Worm (Caenorhabditis elegans) whole organism, young adult: ENCODE data around the gene D1025.1.

Experiments used
- F23B12.7 ChIP-seq: sonication (generic microtip); optimal IDR thresholded peaks from 2 replicates; lab custom pipeline; 2017; ENCODE audit warnings: missing genetic modification characterization, mild to moderate bottlenecking, missing compliant biosample characterization, antibody characterized with exemption, moderate library complexity; ENCODE audit not compliant: insufficient read depth
- F37B4.10 ChIP-seq: fragments of 200-800 bp; sonication (Bioruptor generic); IDR thresholded peaks from 2 replicates; pipeline ENCODE4 v1.3.6; 2022; ENCODE audit warnings: missing genetic modification characterization, missing compliant biosample characterization
- F49E8.2 ChIP-seq: sonication (generic microtip); optimal IDR thresholded peaks from 3 replicates; lab custom pipeline; 2017; ENCODE audit warnings: missing genetic modification characterization, mild to moderate bottlenecking, missing compliant biosample characterization, antibody characterized with exemption, moderate library complexity; ENCODE audit not compliant: insufficient read depth
- K11D2.4 ChIP-seq: fragments of 200-800 bp; sonication (Bioruptor generic); IDR thresholded peaks from 2 replicates; pipeline ENCODE4 v1.3.6; 2022; ENCODE audit warnings: missing genetic modification reagents, missing genetic modification characterization, missing compliant biosample characterization
- T07F8.4 ChIP-seq: sonication (generic microtip); optimal IDR thresholded peaks from 2 replicates; lab custom pipeline; 2016; ENCODE audit warnings: mild to moderate bottlenecking, missing genetic modification characterization, moderate library complexity, missing compliant biosample characterization
- Y53F4B.3 ChIP-seq: fragments of 200-800 bp; sonication (Bioruptor generic); IDR thresholded peaks from 2 replicates; pipeline ENCODE4 v1.3.6; 2022; ENCODE audit warnings: missing genetic modification reagents, missing genetic modification characterization, missing compliant biosample characterization
- atf-7 ChIP-seq: sonication (generic microtip); optimal IDR thresholded peaks from 2 replicates; lab custom pipeline; 2017; ENCODE audit warnings: mild to moderate bottlenecking, missing genetic modification characterization, missing compliant biosample characterization
- attf-3 ChIP-seq: fragments of 200-800 bp; sonication (Bioruptor generic); conservative IDR thresholded peaks from 2 replicates; pipeline ENCODE4 v1.3.6; 2022; ENCODE audit warnings: missing genetic modification reagents, missing genetic modification characterization, missing compliant biosample characterization
- bed-1 ChIP-seq: fragments of 200-800 bp; sonication (Bioruptor generic); IDR thresholded peaks from 2 replicates; pipeline ENCODE4 v1.3.6; 2022; ENCODE audit warnings: missing genetic modification reagents, missing genetic modification characterization, missing compliant biosample characterization
- bed-2 ChIP-seq: fragments of 200-800 bp; sonication (Bioruptor generic); IDR thresholded peaks from 2 replicates; pipeline ENCODE4 v1.3.6; 2022; ENCODE audit warnings: missing genetic modification reagents, missing genetic modification characterization, missing compliant biosample characterization
- cebp-1 ChIP-seq, 2 experiments: fragments of 200-800 bp in 1 of 2; sonication (Bioruptor generic) in 1 of 2; sonication (generic microtip) in 1 of 2; IDR thresholded peaks in 1 of 2; optimal IDR thresholded peaks in 1 of 2; 2 replicates each; pipeline versions ENCODE4 v1.3.6 to Lab custom; 2017 to 2022; ENCODE audit warnings: missing compliant biosample characterization in 2 of 2, missing genetic modification characterization in 2 of 2, mild to moderate bottlenecking in 1 of 2, missing genetic modification reagents in 1 of 2, moderate library complexity in 1 of 2
- cebp-2 ChIP-seq: fragments of 200-800 bp; sonication (Bioruptor generic); IDR thresholded peaks from 2 replicates; pipeline ENCODE4 v1.3.6; 2022; ENCODE audit warnings: missing genetic modification characterization, missing compliant biosample characterization
- ceh-100 ChIP-seq: fragments of 200-800 bp; sonication (Bioruptor generic); IDR thresholded peaks from 2 replicates; pipeline ENCODE4 v1.3.6; 2022; ENCODE audit warnings: missing genetic modification reagents, missing genetic modification characterization, missing compliant biosample characterization
- ceh-27 ChIP-seq: fragments of 200-800 bp; sonication (Bioruptor generic); optimal IDR thresholded peaks from 2 replicates; lab custom pipeline; 2018; ENCODE audit warnings: mild to moderate bottlenecking, missing genetic modification characterization, moderate library complexity, missing compliant biosample characterization
- ceh-58 ChIP-seq: fragments of 200-800 bp; sonication (Bioruptor generic); IDR thresholded peaks from 2 replicates; pipeline ENCODE4 v1.3.6; 2022; ENCODE audit warnings: missing genetic modification characterization, missing compliant biosample characterization
- ceh-91 ChIP-seq: fragments of 200-800 bp; sonication (Bioruptor generic); IDR thresholded peaks from 2 replicates; pipeline ENCODE4 v1.3.6; 2022; ENCODE audit warnings: missing genetic modification reagents, missing genetic modification characterization, missing compliant biosample characterization
- chd-7 ChIP-seq: sonication (generic microtip); optimal IDR thresholded peaks from 2 replicates; lab custom pipeline; 2016; ENCODE audit warnings: mild to moderate bottlenecking, missing genetic modification characterization, moderate library complexity, missing compliant biosample characterization
- dox-1 ChIP-seq: fragments of 200-800 bp; sonication (Bioruptor generic); IDR thresholded peaks from 2 replicates; pipeline ENCODE4 v1.3.6; 2022; ENCODE audit warnings: missing genetic modification reagents, missing genetic modification characterization, missing compliant biosample characterization
- dpff-1 ChIP-seq: sonication (generic microtip); optimal IDR thresholded peaks from 2 replicates; lab custom pipeline; 2017; ENCODE audit warnings: mild to moderate bottlenecking, missing genetic modification characterization, missing compliant biosample characterization
- dpl-1 ChIP-seq: fragments of 150-350 bp; optimal IDR thresholded peaks from 2 replicates; lab custom pipeline; 2014; ENCODE audit warnings: missing biosample characterization, missing genetic modification reagents, missing genetic modification characterization
- egrh-3 ChIP-seq: fragments of 200-800 bp; sonication (Bioruptor generic); IDR thresholded peaks from 2 replicates; pipeline ENCODE4 v1.3.6; 2022; ENCODE audit warnings: missing genetic modification reagents, missing genetic modification characterization, missing compliant biosample characterization
- ets-4 ChIP-seq: fragments of 200-800 bp; sonication (Bioruptor generic); optimal IDR thresholded peaks from 2 replicates; lab custom pipeline; 2018; ENCODE audit warnings: mild to moderate bottlenecking, missing genetic modification characterization, missing compliant biosample characterization
- fkh-3 ChIP-seq: sonication (generic microtip); optimal IDR thresholded peaks from 2 replicates; lab custom pipeline; 2016; ENCODE audit warnings: mild to moderate bottlenecking, missing genetic modification characterization, missing compliant biosample characterization
- gei-17 ChIP-seq: fragments of 200-800 bp; sonication (Bioruptor generic); optimal IDR thresholded peaks from 2 replicates; lab custom pipeline; 2018; ENCODE audit warnings: mild to moderate bottlenecking, missing genetic modification characterization, missing compliant biosample characterization
- him-1 ChIP-seq: sonication (generic microtip); optimal IDR thresholded peaks from 2 replicates; lab custom pipeline; 2016; ENCODE audit warnings: missing genotype, missing genetic modification reagents, missing genetic modification characterization, missing compliant biosample characterization
- hmg-1.2 ChIP-seq: fragments of 200-800 bp; sonication (Bioruptor generic); IDR thresholded peaks from 2 replicates; pipeline ENCODE4 v1.3.6; 2022; ENCODE audit warnings: missing genetic modification reagents, missing genetic modification characterization, missing compliant biosample characterization
- let-526 ChIP-seq: fragments of 200-800 bp; sonication (Bioruptor generic); IDR thresholded peaks from 2 replicates; pipeline ENCODE4 v1.3.6; 2022; ENCODE audit warnings: missing genetic modification reagents, missing genetic modification characterization, missing compliant biosample characterization
- lin-26 ChIP-seq: fragments of 200-800 bp; sonication (Bioruptor generic); IDR thresholded peaks from 2 replicates; pipeline ENCODE4 v1.3.6; 2022; ENCODE audit warnings: missing genetic modification reagents, missing genetic modification characterization, missing compliant biosample characterization
- lin-40 ChIP-seq: sonication (generic microtip); optimal IDR thresholded peaks from 2 replicates; lab custom pipeline; 2016; ENCODE audit warnings: missing genetic modification characterization, mild to moderate bottlenecking, missing compliant biosample characterization, missing genotype, missing genetic modification reagents
- madf-6 ChIP-seq: fragments of 200-800 bp; sonication (Bioruptor generic); IDR thresholded peaks from 2 replicates; pipeline ENCODE4 v1.3.6; 2022; ENCODE audit warnings: missing genetic modification reagents, missing genetic modification characterization, missing compliant biosample characterization
- mcd-1 ChIP-seq: fragments of 200-800 bp; sonication (Bioruptor generic); IDR thresholded peaks from 2 replicates; pipeline ENCODE4 v1.3.6; 2022; ENCODE audit warnings: missing genetic modification reagents, missing genetic modification characterization, missing compliant biosample characterization
- nfyb-1 ChIP-seq: fragments of 200-800 bp; sonication (Bioruptor generic); IDR thresholded peaks from 2 replicates; pipeline ENCODE4 v1.3.6; 2022; ENCODE audit warnings: missing genetic modification reagents, missing genetic modification characterization, missing compliant biosample characterization
- nhr-80 ChIP-seq: sonication (generic microtip); optimal IDR thresholded peaks from 2 replicates; lab custom pipeline; 2016; ENCODE audit warnings: missing genetic modification characterization, missing compliant biosample characterization
- nhr-90 ChIP-seq: sonication (generic microtip); optimal IDR thresholded peaks from 2 replicates; lab custom pipeline; 2016; ENCODE audit warnings: missing genotype, mild to moderate bottlenecking, missing genetic modification characterization, missing compliant biosample characterization
- pbrm-1 ChIP-seq: fragments of 200-800 bp; sonication (Bioruptor generic); IDR thresholded peaks from 2 replicates; pipeline ENCODE4 v1.3.6; 2022; ENCODE audit warnings: missing genetic modification reagents, missing genetic modification characterization, missing compliant biosample characterization
- snpc-1.1 ChIP-seq: sonication (generic microtip); optimal IDR thresholded peaks from 2 replicates; lab custom pipeline; 2017; ENCODE audit warnings: missing genetic modification characterization, mild to moderate bottlenecking, missing compliant biosample characterization, antibody characterized with exemption, moderate library complexity, missing genotype, missing genetic modification reagents; ENCODE audit not compliant: insufficient read depth
- snpc-4 ChIP-seq, 5 experiments: fragments of 150-350 bp in 1 of 5; sonication (generic microtip) in 4 of 5; optimal IDR thresholded peaks; 2 replicates each; lab custom pipeline; 2014 to 2018; ENCODE audit warnings: missing genetic modification characterization in 5 of 5, missing biosample characterization in 3 of 5, antibody characterized with exemption in 2 of 5, mild to moderate bottlenecking in 2 of 5, missing compliant biosample characterization in 2 of 5, missing genotype in 2 of 5, moderate library complexity in 2 of 5, missing genetic modification reagents in 1 of 5
- somi-1 ChIP-seq: fragments of 200-800 bp; sonication (Bioruptor generic); optimal IDR thresholded peaks from 2 replicates; lab custom pipeline; 2018; ENCODE audit warnings: mild to moderate bottlenecking, missing genetic modification characterization, missing compliant biosample characterization
- tbp1 ChIP-seq: fragments of 200-800 bp; sonication (Bioruptor generic); optimal IDR thresholded peaks from 2 replicates; lab custom pipeline; 2018; ENCODE audit warnings: mild to moderate bottlenecking, missing genetic modification characterization, missing compliant biosample characterization
- unc-130 ChIP-seq: sonication (generic microtip); optimal IDR thresholded peaks from 2 replicates; lab custom pipeline; 2016; ENCODE audit warnings: missing genetic modification reagents, missing genetic modification characterization, missing compliant biosample characterization
- unc-62 ChIP-seq: fragments of 150-350 bp; optimal IDR thresholded peaks from 2 replicates; lab custom pipeline; 2014; ENCODE audit warnings: missing biosample characterization, missing genetic modification reagents, missing genetic modification characterization
- xnd-1 ChIP-seq: sonication (generic microtip); optimal IDR thresholded peaks from 2 replicates; lab custom pipeline; 2016; ENCODE audit warnings: missing genotype, missing genetic modification reagents, missing genetic modification characterization, missing compliant biosample characterization
- zfh-2 ChIP-seq: fragments of 200-800 bp; sonication (Bioruptor generic); conservative IDR thresholded peaks from 2 replicates; pipeline ENCODE4 v1.3.6; 2022; ENCODE audit warnings: missing genetic modification reagents, missing genetic modification characterization, missing compliant biosample characterization
- zim-3 ChIP-seq: sonication (generic microtip); optimal IDR thresholded peaks from 2 replicates; lab custom pipeline; 2017; ENCODE audit warnings: mild to moderate bottlenecking, missing genetic modification characterization, moderate library complexity, missing compliant biosample characterization
- ztf-22 ChIP-seq: fragments of 200-800 bp; sonication (Bioruptor generic); optimal IDR thresholded peaks from 2 replicates; lab custom pipeline; 2018; ENCODE audit warnings: mild to moderate bottlenecking, missing genetic modification characterization, moderate library complexity, missing compliant biosample characterization
- ztf-26 ChIP-seq: sonication (generic microtip); optimal IDR thresholded peaks from 2 replicates; lab custom pipeline; 2017; ENCODE audit warnings: missing genetic modification characterization, missing compliant biosample characterization

Gene D1025.1

ce11 chrX:14505578-14506353 is 14.8 kb upstream of the D1025.1 start:
- TF ChIP-seq K11D2.4 (GFP tag; lab: Robert Waterston, UW) (no peak), hmg-1.2 (GFP tag; lab: Robert Waterston, UW) (peak; percentile 20; the same call in 1 of the 2 replicates), lin-40 (tag; lab: Kevin White, UChicago) (peak; percentile 36), bed-2 (GFP tag; lab: Robert Waterston, UW) (no peak), dpl-1 (GFP tag; lab: Kevin White, UChicago) (no peak), bed-1 (GFP tag; lab: Robert Waterston, UW) (no peak), ets-4 (GFP tag; lab: Kevin White, UChicago) (peak; percentile 36), somi-1 (peak; percentile 55), fkh-3 (tag; lab: Kevin White, UChicago) (no peak), ztf-26 (tag; lab: Kevin White, UChicago) (peak; percentile 18), unc-130 (no peak), dpff-1 (no peak), F23B12.7 (tag; lab: Kevin White, UChicago) (no peak), snpc-4 (GFP tag; optimal IDR thresholded peaks at IDR 0.05; lab: Kevin White, UChicago) (no peak), snpc-4 (tag; optimal IDR thresholded peaks at IDR 0.05; lab: Kevin White, UChicago) (peak in 1 of 4 experiments; percentile 45), tbp1 (GFP tag; lab: Kevin White, UChicago) (peak; percentile 16), zim-3 (tag; lab: Kevin White, UChicago) (no peak), cebp-1 (GFP tag; IDR thresholded peaks at IDR 0.05; lab: Robert Waterston, UW) (no peak), cebp-1 (tag; optimal IDR thresholded peaks at IDR 0.05; lab: Kevin White, UChicago) (peak; percentile 73), Y53F4B.3 (GFP tag; lab: Robert Waterston, UW) (no peak), mcd-1 (GFP tag; lab: Robert Waterston, UW) (0 out of 2 replicates have a peak, but pooled peaks have one; percentile 21), chd-7 (tag; lab: Kevin White, UChicago) (peak; percentile 52), F37B4.10 (no peak), cebp-2 (GFP tag; lab: Robert Waterston, UW) (no peak), pbrm-1 (no peak), snpc-1.1 (tag; lab: Kevin White, UChicago) (no peak), attf-3 (GFP tag; lab: Robert Waterston, UW) (no peak), ceh-27 (GFP tag; lab: Kevin White, UChicago) (peak; percentile 34), gei-17 (peak; percentile 22), dox-1 (peak; percentile 69), ztf-22 (peak; percentile 48), nhr-90 (tag; lab: Kevin White, UChicago) (no peak), atf-7 (peak; percentile 7), egrh-3 (GFP tag; lab: Robert Waterston, UW) (peak; percentile 79), lin-26 (GFP tag; lab: Robert Waterston, UW) (peak; percentile 36; the same call in 1 of the 2 replicates), madf-6 (GFP tag; lab: Robert Waterston, UW) (0 out of 2 replicates have a peak, but pooled peaks have one; percentile 32), zfh-2 (peak; percentile 98), ceh-91 (no peak), him-1 (no peak), let-526 (GFP tag; lab: Robert Waterston, UW) (peak; percentile 23; the same call in 1 of the 2 replicates), unc-62 (no peak), T07F8.4 (tag; lab: Kevin White, UChicago) (no peak), nhr-80 (peak; percentile 92), F49E8.2 (tag; lab: Kevin White, UChicago) (no peak), xnd-1 (tag; lab: Kevin White, UChicago) (no peak), nfyb-1 (GFP tag; lab: Robert Waterston, UW) (no peak), ceh-58 (GFP tag; lab: Robert Waterston, UW) (no peak), ceh-100 (GFP tag; lab: Robert Waterston, UW) (no peak)
